Fruit fly (Drosophila melanogaster) ovary, adult (tissue): ENCODE measurements around the gene Ctps.
A peak's percentile ranks its signal among the peaks of the same experiment; 100 is the strongest.

Source experiments
- CG17801 ChIP-seq: fragments of 200-800 bp; optimal IDR thresholded peaks from 2 replicates; lab custom pipeline; 2019; ENCODE audit warnings: missing biosample characterization, mild to moderate bottlenecking, missing genetic modification characterization, moderate library complexity; ENCODE audit not compliant: partially characterized antibody

Gene Ctps

DNA sequence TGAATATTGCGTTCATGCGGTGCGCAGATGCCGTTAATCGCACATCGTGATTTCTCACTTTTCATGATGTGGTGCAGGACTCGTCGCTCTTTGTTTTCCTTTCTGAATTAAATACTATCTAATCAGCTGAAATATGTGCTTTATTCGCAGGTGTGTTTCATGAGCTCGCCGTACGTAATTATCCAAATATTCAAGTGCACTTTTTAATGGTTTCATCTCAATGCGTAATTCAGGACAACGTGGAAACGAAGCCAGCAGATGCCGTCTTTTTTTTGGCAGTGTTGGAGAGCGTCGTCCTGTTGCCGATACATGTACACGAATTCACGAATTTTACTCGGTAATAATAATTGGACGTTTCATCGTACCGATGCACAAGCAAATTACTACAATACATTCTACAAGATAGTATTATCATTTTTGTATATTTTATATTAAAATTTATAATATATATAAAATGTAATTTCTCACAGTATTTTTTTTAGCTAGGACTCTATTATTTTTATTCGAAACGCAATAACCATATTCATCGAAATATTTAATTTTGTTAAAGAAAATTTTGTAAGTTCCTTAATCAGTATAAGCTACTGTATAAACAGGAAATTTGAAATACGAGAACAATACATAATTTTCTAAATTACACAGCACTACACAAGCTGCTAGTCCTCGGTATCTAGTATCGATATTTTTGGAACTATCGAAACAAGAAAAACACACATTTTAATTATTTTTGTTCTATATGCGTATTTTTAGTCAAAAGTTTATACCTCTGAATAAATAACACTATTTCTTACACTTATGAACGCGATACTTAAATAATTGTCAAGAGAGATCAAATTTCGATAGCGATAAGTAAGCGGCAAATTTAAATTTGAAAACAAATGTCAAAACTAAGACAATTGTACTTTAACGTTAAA is 39.2 kb downstream of the Ctps start, which contains the start of gene CG12316:
Gene CG12316, minus strand, starts transcription at position 276 of the 914 bp plus-strand sequence.
- peak; percentile 68 for TF ChIP-seq CG17801

DNA sequence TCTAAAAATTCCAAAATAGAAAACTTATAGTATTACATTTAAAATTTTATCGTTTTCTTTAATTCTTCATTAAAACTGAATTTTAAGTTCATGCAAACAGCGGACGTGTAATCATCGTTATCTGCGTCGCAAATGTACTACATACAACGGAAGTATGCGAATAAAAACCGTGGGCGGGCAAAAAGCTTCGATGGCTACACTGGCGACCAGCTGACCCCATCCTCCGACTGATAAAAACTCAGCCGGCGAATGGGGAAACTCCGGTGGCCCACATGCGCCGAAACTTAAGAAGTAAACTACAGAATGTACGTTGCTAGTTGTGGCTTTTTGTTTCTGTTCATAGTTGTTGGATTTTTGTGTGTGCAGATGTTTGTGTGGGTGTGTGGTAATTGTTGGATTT is 40.1 kb downstream of the Ctps start:
- no peak for TF ChIP-seq CG17801

DNA sequence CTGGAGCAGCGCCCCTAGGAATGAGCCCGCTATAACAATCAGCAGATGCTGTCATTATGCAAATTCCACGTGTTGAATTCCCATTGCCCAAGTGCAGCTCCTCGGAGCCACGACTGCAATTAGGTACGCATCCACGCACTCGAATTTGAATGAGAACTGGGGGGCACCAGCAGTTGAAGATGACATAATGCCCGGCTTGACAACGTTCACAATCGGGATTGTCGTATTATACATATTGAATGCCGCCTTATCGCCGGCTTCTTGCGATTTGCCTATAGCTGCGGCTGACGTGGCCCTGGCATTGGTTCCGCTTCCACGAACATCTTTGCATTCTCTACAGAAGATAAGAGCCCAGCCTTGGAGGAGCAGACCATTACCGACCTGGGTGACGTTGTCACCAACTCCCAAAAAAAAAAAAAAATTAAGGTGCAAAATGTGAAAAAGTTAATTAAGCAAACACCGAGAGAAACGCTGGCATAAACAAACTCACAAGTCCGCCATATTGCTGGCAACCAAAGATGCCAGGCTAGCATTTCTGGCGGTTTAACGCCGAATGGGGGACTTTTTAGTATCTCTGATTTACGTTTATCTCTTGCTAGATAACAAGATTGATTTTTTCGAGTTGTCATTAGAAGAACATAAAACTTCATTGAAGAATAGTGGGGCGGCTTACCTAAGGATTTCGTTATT is 42.7 kb downstream of the Ctps start:
- no peak for TF ChIP-seq CG17801

DNA sequence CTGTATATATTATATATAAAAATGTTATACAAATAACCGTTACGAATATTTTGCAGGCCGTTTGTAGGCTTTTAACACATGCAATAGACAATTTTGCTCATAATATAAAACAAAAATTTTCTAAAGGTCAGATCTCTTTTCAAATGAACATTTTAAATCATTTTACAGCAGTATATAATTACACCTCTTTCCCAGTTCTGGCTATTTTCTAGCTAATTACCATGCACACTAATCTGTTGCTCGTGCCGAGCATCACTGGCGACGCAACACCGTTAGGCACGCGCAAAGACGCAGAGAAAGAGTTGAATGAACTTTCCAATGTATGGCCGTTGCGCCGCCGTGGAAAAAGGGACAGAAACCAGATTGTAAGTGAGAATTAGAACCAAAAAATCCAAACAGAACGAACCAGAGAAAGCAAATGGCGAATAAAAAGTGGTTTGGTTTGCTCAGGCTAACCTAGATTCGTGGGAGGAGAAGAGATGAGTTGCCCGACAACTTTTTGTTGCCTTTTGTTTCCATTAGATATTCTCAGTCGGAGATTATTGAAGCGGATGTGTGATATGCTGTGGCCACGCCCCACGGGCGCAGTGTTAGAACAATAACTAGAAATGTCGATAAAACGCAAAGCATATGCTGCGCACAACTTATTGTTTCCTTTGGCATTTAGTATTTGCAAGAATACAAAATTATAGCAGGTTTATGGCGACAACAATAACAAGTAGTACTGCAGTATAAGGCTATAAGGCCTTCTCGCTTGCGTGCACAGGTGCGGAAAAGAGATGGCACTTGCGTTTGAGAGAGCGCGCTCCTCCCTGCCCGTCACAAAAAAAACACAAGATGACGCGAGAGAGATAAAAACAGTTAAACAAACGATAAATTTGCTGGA is 43.6 kb downstream of the Ctps start:
- no peak for TF ChIP-seq CG17801

DNA sequence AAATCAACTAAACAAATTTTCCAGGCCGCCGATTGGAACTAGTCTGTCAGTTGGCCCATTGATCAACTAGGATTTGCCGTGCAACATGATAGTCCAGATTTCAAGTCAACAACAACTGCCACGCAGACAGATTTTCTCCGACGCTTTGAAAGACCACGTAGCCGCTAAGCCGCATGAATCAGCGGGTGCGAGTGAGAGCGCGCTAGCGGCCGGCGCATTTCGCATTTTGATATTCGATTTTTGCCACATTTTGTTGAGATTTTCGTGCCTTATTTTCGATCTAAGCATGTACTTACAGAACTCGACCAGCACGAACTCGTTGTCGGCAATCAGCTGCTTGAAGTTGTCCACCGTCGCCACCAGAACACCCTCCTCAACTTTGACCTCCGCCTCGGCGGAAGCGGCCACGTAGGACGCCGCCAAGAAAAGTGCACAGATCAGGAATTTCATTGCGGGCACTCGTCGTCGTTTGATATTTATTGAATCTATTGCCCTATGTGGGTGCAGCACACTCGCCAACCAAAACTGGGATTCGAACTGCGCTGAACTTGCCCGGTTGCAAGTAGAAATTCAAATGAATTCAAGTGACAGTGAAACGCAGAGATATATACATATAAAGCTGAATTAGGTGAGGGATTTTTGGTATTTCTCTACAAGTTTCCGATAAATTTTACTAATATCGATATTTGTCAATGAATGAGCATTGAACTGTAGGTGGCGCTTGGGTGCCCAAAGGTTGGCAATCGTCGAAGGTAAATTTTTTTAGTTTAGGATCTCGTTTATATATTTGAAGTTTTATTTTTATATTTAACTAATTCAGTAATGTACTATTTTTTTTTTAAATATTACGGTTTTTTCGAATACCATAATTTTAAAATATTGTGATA is 44.5 kb downstream of the Ctps start, which contains the start of gene Pdi:
Gene Pdi, minus strand, starts transcription at position 837 of the 887 bp plus-strand sequence.
- no peak for TF ChIP-seq CG17801

DNA sequence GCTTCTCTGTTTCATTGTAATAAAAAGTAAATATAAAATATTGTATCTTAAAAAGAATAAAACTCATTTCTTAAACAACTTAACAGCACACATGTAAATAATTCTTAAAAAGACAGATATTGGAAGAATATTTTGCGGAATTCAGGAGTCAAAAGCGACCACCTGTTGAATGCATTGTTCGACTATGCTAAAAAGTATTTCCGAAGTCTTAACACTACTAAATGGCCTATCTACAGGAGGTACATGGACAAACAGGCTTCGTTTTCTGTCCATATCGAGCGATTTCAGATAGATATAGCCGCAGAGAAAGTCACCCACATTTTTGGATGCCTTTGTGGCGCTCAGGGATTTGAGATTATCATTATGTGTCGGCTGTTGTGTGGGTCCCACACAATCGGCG is 45.4 kb downstream of the Ctps start:
- no peak for TF ChIP-seq CG17801

DNA sequence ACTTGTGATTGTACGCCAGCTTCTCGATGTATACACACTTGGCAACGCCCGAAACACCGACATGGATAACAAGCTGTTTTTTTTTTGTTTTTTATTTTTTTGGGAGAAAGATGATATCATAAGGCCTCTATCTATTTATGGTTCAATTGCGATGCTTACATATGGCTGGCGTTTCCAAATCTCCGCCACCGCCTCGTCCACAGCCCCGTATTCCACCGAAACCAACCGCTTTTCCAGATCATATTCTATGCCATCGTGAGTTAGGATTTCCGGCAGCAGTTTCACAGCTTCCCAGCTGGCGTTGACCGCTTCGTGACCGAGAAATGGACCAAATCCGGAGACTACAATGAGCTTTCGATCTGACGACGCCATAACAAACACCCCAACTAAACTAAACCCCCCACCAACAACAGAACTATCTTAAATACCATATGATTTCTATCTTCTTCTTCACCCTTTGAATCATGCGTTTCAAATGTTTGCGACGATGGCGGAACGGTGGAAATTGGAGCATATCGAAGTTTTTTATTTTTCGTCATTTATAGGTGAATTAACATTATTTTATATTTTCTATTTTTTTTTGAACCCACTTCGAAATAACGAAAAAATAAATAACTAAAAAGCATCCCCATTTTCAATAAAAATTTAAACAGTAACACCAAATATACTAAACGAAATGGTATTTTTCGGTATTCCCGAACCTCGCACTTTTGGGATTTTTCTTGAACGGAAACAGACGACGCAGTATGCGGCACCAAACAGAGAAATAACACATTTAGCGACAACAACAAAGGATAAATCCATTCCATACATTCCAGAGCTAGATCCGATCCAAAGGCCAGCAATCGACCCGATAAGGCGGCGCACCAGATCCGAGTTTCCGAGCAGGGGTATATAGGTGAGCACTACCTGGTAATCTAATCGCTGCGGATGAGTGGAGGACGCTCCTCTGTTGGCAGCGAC is 46.2 kb downstream of the Ctps start, which contains the start of the genes CG32147 and Pex3:
Gene CG32147, minus strand, starts transcription at position 422 of the 963 bp plus-strand sequence.
Gene Pex3, plus strand, starts transcription at position 718 of the 963 bp plus-strand sequence.
- peak; percentile 0 for TF ChIP-seq CG17801

DNA sequence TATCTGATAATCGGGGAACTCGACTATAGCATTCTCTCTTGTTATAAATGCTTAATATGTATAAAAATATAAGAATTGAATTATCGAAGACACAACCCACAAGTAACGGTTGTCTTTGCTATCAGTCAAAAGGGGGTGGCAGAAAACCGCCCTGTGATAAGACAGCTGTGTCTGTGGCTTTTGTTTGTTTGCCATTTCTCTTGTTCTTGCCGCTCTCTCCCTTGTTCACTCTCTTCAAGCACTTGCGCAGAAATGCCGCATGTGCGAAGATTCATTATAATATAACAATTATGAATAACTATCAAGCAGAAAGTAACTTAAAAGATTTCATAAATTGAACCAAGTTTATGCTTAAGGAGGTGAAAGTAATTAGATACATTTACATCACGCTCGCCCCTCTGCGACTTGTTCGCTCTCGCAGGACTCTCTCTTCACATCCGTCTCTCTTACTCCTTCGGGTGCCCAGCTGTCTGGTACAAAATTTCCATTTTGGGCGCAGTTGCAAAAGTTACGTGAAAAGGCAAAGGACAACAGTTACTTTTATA is 49.0 kb downstream of the Ctps start, which contains the start of gene FucTA:
Gene FucTA, plus strand, starts transcription at position 495 of the 545 bp plus-strand sequence.
- no peak for TF ChIP-seq CG17801

DNA sequence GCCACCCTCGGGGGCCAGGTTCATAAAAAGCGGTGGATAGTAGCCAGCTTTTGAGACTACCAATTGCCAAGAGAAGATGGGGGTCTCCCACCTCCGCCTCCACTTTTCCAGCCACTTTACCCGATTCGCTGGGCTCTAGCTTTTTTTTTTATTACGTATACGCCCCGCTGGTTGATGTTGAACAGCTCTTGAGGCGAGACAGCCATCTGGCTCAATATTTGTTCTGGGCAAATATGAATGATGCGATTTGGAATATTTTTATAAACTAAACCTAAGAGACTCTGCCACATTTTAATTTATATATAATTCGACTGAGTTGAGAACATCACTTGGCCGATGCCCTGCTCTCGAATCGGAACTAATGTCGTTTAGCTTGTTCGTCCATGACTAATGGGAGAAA is 52.3 kb downstream of the Ctps start:
- TF ChIP-seq CG17801 = no peak

DNA sequence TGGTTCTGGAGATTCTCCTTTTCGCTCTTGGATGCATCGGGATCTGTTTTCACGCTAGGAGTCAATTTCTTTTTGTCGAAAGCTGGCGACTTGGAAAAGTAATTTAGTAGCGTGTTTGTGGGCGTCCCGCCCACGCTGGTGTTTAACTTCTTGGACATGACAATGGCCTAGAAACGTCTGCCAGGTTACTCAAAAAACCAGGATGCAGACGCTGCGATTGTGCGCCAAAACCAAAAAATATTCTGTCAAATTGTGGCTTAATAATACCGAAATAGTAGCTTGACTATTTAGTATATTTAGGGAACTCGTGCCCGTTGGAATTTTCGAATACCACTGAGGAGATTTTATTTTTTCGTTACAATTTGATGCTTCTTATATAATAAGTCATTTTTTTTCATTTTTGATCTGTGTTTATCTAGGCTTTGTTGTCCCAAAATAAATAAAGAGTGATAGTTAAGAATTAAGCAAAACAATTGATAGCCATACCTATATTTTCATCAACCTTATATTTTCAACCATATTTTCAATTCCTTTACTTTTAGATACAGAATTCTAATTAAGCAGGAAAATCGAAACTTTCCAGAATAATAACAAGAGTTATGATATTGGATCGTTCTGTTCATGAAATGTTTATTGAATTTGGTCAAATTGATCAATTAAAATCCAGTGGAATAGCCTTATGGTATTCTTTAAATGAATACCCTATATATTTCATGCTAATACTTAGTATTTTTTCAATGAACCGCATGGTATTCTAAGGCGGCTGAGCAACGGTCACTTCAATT is 60.8 kb downstream of the Ctps start, which contains the start of the genes Msh6 and Prp31:
Gene Msh6, minus strand, starts transcription at position 233 of the 785 bp plus-strand sequence.
Gene Prp31, plus strand, starts transcription at position 771 of the 785 bp plus-strand sequence.
- TF ChIP-seq CG17801 = peak; percentile 32

DNA sequence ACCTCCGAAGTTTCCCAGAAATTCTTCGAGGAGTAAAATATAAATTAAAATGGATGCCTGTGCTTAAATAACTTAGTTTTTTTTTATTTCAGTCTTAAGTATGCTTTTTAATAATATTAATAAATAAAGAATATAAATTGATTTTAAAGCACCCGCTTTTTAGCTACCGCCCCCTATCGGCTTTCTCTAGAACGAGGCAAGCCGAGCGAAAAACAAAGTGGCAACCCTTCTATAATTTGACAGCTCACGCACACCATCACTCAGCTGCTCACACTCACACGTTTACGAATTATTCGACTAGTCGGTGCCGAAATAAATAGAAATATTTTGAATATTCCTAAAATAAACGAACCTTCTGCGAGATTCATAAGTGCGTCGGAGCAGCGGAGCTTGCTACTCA is 63.8 kb downstream of the Ctps start, which contains the start of gene CG6878:
Gene CG6878, plus strand, starts transcription at position 269 of the 400 bp plus-strand sequence.
- peak; percentile 19 for TF ChIP-seq CG17801

DNA sequence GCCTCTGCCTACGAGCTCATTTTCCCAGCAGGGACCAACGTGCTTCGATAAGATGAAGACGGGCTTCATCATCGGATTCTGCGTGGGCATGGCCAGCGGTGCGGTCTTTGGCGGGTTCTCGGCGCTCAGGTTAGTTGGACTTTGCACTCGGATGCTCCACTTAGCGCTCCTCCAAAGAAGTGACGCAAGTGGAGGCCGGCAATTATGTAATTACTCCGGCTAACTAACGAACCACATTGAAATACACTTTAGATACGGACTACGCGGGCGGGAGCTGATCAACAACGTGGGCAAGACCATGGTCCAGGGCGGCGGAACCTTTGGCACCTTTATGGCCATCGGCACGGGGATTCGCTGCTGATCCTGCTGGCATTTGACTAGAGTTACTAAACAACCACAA is 64.3 kb downstream of the Ctps start:
- TF ChIP-seq CG17801 = no peak
